Worm (Caenorhabditis elegans) whole organism, L1 larva: ENCODE results near the gene F54C9.7.

ENCODE experiments used
- C16A3.4 ChIP-seq: fragments of 150-350 bp; optimal IDR thresholded peaks from 2 replicates; lab custom pipeline; 2014; ENCODE audit warnings: missing biosample characterization, missing genetic modification characterization
- F16B12.6 ChIP-seq: fragments of 150-350 bp; optimal IDR thresholded peaks from 2 replicates; lab custom pipeline; 2014; ENCODE audit warnings: missing biosample characterization, missing genetic modification characterization
- Y116A8C.19 ChIP-seq: sonication (generic microtip); optimal IDR thresholded peaks from 2 replicates; lab custom pipeline; 2016; ENCODE audit warnings: missing compliant biosample characterization, missing genetic modification characterization, borderline replicate concordance
- alr-1 ChIP-seq: fragments of 200-800 bp; sonication (Bioruptor generic); optimal IDR thresholded peaks from 2 replicates; lab custom pipeline; 2018; ENCODE audit warnings: borderline replicate concordance, mild to moderate bottlenecking, missing genetic modification characterization, missing compliant biosample characterization
- ama-1 ChIP-seq: fragments of 150-350 bp; optimal IDR thresholded peaks from 2 replicates; lab custom pipeline; 2014
- blmp-1 ChIP-seq: fragments of 150-350 bp; optimal IDR thresholded peaks from 2 replicates; lab custom pipeline; 2014; ENCODE audit warnings: missing biosample characterization, missing genetic modification characterization
- ceh-82 ChIP-seq, 3 experiments: fragments of 150-350 bp in 1 of 3; sonication (generic microtip) in 2 of 3; optimal IDR thresholded peaks; 2 replicates each; lab custom pipeline; 2014 to 2017; ENCODE audit warnings: missing biosample characterization in 3 of 3, missing genetic modification characterization in 3 of 3
- ceh-88 ChIP-seq: fragments of 200-800 bp; sonication (Bioruptor generic); IDR thresholded peaks from 2 replicates; pipeline ENCODE4 v1.3.6; 2022; ENCODE audit warnings: missing genetic modification characterization, missing compliant biosample characterization
- ceh-90 ChIP-seq: sonication (generic microtip); optimal IDR thresholded peaks from 2 replicates; lab custom pipeline; 2016; ENCODE audit warnings: missing genetic modification characterization, missing compliant biosample characterization
- dpl-1 ChIP-seq, 3 experiments: fragments of 150-350 bp in 2 of 3; sonication (generic microtip) in 1 of 3; optimal IDR thresholded peaks; 2 replicates each; lab custom pipeline; 2014 to 2017; ENCODE audit warnings: missing biosample characterization in 3 of 3, missing genetic modification characterization in 3 of 3, missing genetic modification reagents in 3 of 3
- efl-1 ChIP-seq, 4 experiments: fragments of 150-350 bp; optimal IDR thresholded peaks in 3 of 4; peaks in 1 of 4; 1 replicate in 1 of 4; 2 replicates in 3 of 4; lab custom pipeline; 2014; ENCODE audit warnings: missing biosample characterization in 2 of 4, missing genetic modification characterization in 2 of 4, missing genetic modification reagents in 2 of 4
- efl-3 ChIP-seq: fragments of 200-800 bp; sonication (Bioruptor generic); optimal IDR thresholded peaks from 2 replicates; lab custom pipeline; 2018; ENCODE audit warnings: mild to moderate bottlenecking, missing genetic modification characterization, missing compliant biosample characterization
- fkh-8 ChIP-seq: sonication (generic microtip); optimal IDR thresholded peaks from 2 replicates; lab custom pipeline; 2016; ENCODE audit warnings: mild to moderate bottlenecking, missing genetic modification characterization, missing compliant biosample characterization
- fos-1 ChIP-seq: fragments of 150-350 bp; optimal IDR thresholded peaks from 2 replicates; lab custom pipeline; 2014; ENCODE audit warnings: missing biosample characterization, missing genetic modification characterization
- grh-1 ChIP-seq: fragments of 200-800 bp; sonication (Bioruptor generic); IDR thresholded peaks from 2 replicates; pipeline ENCODE4 v1.3.6; 2022; ENCODE audit warnings: missing genetic modification reagents, missing genetic modification characterization, missing compliant biosample characterization
- hlh-17 ChIP-seq: fragments of 200-800 bp; sonication (Bioruptor generic); optimal IDR thresholded peaks from 2 replicates; lab custom pipeline; 2018; ENCODE audit warnings: missing genetic modification characterization, mild to moderate bottlenecking, missing compliant biosample characterization, moderate library complexity, borderline replicate concordance
- jun-1 ChIP-seq: fragments of 150-350 bp; optimal IDR thresholded peaks from 2 replicates; lab custom pipeline; 2014; ENCODE audit warnings: missing biosample characterization, missing genetic modification reagents, missing genetic modification characterization
- lin-14 ChIP-seq: fragments of 200-800 bp; sonication (Bioruptor generic); optimal IDR thresholded peaks from 2 replicates; lab custom pipeline; 2018; ENCODE audit warnings: mild to moderate bottlenecking, missing genetic modification characterization, moderate library complexity, missing compliant biosample characterization
- lin-15B ChIP-seq: fragments of 150-350 bp; sonication (generic microtip); optimal IDR thresholded peaks from 3 replicates; lab custom pipeline; 2014; ENCODE audit warnings: missing biosample characterization, missing genetic modification characterization
- lin-35 ChIP-seq, 2 experiments: fragments of 150-350 bp; optimal IDR thresholded peaks; 2 replicates each; lab custom pipeline; 2014; ENCODE audit warnings: missing biosample characterization in 2 of 2, missing genetic modification characterization in 2 of 2, missing genetic modification reagents in 2 of 2
- lir-3 ChIP-seq: sonication (generic microtip); optimal IDR thresholded peaks from 2 replicates; lab custom pipeline; 2016; ENCODE audit warnings: mild to moderate bottlenecking, missing genetic modification characterization, moderate library complexity, missing compliant biosample characterization; ENCODE audit not compliant: poor library complexity
- lsy-2 ChIP-seq, 2 experiments: fragments of 150-350 bp; optimal IDR thresholded peaks; 2 replicates each; lab custom pipeline; 2014; ENCODE audit warnings: missing biosample characterization in 2 of 2, missing genetic modification characterization in 2 of 2
- mab-9 ChIP-seq: fragments of 200-800 bp; sonication (Bioruptor generic); IDR thresholded peaks from 2 replicates; pipeline ENCODE4 v1.3.6; 2022; ENCODE audit warnings: missing genetic modification reagents, missing genetic modification characterization, missing compliant biosample characterization
- mef-2 ChIP-seq: fragments of 150-350 bp; optimal IDR thresholded peaks from 2 replicates; lab custom pipeline; 2014; ENCODE audit warnings: missing biosample characterization, missing genetic modification characterization
- nhr-11 ChIP-seq: fragments of 150-350 bp; optimal IDR thresholded peaks from 2 replicates; lab custom pipeline; 2014; ENCODE audit warnings: missing biosample characterization, missing genetic modification characterization
- nhr-12 ChIP-seq: sonication (generic microtip); optimal IDR thresholded peaks from 2 replicates; lab custom pipeline; 2017; ENCODE audit warnings: missing biosample characterization, missing genetic modification characterization
- nhr-19 ChIP-seq: fragments of 200-800 bp; sonication (Bioruptor generic); conservative IDR thresholded peaks from 2 replicates; pipeline ENCODE4 v1.3.6; 2022; ENCODE audit warnings: missing genetic modification characterization, missing compliant biosample characterization
- nhr-237 ChIP-seq: fragments of 150-350 bp; optimal IDR thresholded peaks from 2 replicates; lab custom pipeline; 2014; ENCODE audit warnings: missing biosample characterization, missing genetic modification characterization
- nhr-47 ChIP-seq: sonication (generic microtip); optimal IDR thresholded peaks from 2 replicates; lab custom pipeline; 2016; ENCODE audit warnings: mild to moderate bottlenecking, missing genetic modification characterization, moderate library complexity, missing compliant biosample characterization
- nhr-71 ChIP-seq: sonication (generic microtip); optimal IDR thresholded peaks from 2 replicates; lab custom pipeline; 2016; ENCODE audit warnings: mild to moderate bottlenecking, missing genetic modification characterization, moderate library complexity, missing compliant biosample characterization
- nhr-85 ChIP-seq: sonication (generic microtip); peaks from one replicate; lab custom pipeline; 2016; ENCODE audit warnings: missing genetic modification characterization, inconsistent platforms, missing compliant biosample characterization
- pqm-1 ChIP-seq: sonication (generic microtip); optimal IDR thresholded peaks from 3 replicates; lab custom pipeline; 2017; ENCODE audit warnings: missing biosample characterization, missing genetic modification characterization
- rnt-1 ChIP-seq: sonication (generic microtip); optimal IDR thresholded peaks from 2 replicates; lab custom pipeline; 2016; ENCODE audit warnings: mild to moderate bottlenecking, missing genetic modification characterization, moderate library complexity, missing compliant biosample characterization
- skn-1 ChIP-seq: fragments of 150-350 bp; optimal IDR thresholded peaks from 2 replicates; lab custom pipeline; 2014; ENCODE audit warnings: missing biosample characterization, missing genetic modification characterization
- snu-23 ChIP-seq: sonication (generic microtip); optimal IDR thresholded peaks from 2 replicates; lab custom pipeline; 2016; ENCODE audit warnings: missing genetic modification characterization, missing compliant biosample characterization
- sox-4 ChIP-seq: sonication (generic microtip); optimal IDR thresholded peaks from 2 replicates; lab custom pipeline; 2016; ENCODE audit warnings: missing genetic modification characterization, missing compliant biosample characterization
- unc-86 ChIP-seq: sonication (generic microtip); optimal IDR thresholded peaks from 2 replicates; lab custom pipeline; 2016; ENCODE audit warnings: missing genetic modification characterization, missing compliant biosample characterization
- vab-15 ChIP-seq: sonication (generic microtip); optimal IDR thresholded peaks from 2 replicates; lab custom pipeline; 2017; ENCODE audit warnings: missing genotype, mild to moderate bottlenecking, missing genetic modification characterization, missing compliant biosample characterization

The F54C9.7 gene

DNA sequence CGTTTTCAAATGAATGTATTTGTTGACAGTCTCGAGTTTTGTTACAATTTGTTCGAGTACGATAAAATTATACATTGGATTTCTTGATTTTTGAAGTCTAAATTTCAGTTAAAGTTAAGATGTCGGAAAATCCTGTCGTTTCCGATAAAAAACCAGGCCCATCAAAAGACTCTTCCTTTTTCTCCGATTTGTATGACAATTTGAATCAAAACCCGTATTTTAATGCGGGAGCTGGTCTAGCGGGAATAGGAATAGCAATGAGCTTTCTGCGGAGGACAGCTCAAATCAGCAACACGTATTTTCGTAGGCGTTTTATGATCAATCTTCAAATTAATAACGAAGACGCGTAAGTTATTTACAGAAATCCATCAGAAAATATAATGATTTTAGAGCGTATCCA, 2.2 kb upstream of the F54C9.7 start, which contains the start of gene bcs-1:
Gene bcs-1 (plus strand): TSS at position 109 of the 400 bp plus-strand sequence.
- TF ChIP-seq snu-23 (GFP tag; lab: Kevin White, UChicago): no peak
- TF ChIP-seq lsy-2 (tag; optimal IDR thresholded peaks at IDR 0.05; lab: Kevin White, UChicago): peak in 1 of 2 experiments; percentile 53
- no peak for TF ChIP-seq efl-1 (optimal IDR thresholded peaks at IDR 0.05; lab: Kevin White, UChicago)
- TF ChIP-seq efl-1 (GFP tag; optimal IDR thresholded peaks at IDR 0.05 in 1 of 2; lab: Kevin White, UChicago): peak in 1 of 2 experiments; percentile 77
- TF ChIP-seq, all 84 proteins: peak for 2

ce11 chrII:8575184-8575583, 2.0 kb downstream of the F54C9.7 start, which contains the start of gene puf-5:
TSS of gene puf-5 (plus strand) at chrII:8575541.
- no peak for TF ChIP-seq lin-15B
- TF ChIP-seq alr-1: no peak
- TF ChIP-seq grh-1 (GFP tag; lab: Robert Waterston, UW): no peak
- TF ChIP-seq hlh-17 (GFP tag; lab: Kevin White, UChicago): no peak
- TF ChIP-seq lin-35 (GFP tag; optimal IDR thresholded peaks at IDR 0.05; lab: Kevin White, UChicago): no peak
- TF ChIP-seq ceh-82 (tag; optimal IDR thresholded peaks at IDR 0.05; lab: Kevin White, UChicago): no peak
- no peak for TF ChIP-seq skn-1
- TF ChIP-seq unc-86 (tag; lab: Kevin White, UChicago): no peak
- no peak for TF ChIP-seq ceh-88 (GFP tag; lab: Robert Waterston, UW)
- TF ChIP-seq nhr-237 (tag; lab: Kevin White, UChicago): no peak
- TF ChIP-seq ama-1 (lab: Kevin White, UChicago): no peak
- TF ChIP-seq lsy-2 (tag; optimal IDR thresholded peaks at IDR 0.05; lab: Kevin White, UChicago): no peak
- no peak for TF ChIP-seq nhr-19
- TF ChIP-seq, all 84 proteins: peak for 0

DNA sequence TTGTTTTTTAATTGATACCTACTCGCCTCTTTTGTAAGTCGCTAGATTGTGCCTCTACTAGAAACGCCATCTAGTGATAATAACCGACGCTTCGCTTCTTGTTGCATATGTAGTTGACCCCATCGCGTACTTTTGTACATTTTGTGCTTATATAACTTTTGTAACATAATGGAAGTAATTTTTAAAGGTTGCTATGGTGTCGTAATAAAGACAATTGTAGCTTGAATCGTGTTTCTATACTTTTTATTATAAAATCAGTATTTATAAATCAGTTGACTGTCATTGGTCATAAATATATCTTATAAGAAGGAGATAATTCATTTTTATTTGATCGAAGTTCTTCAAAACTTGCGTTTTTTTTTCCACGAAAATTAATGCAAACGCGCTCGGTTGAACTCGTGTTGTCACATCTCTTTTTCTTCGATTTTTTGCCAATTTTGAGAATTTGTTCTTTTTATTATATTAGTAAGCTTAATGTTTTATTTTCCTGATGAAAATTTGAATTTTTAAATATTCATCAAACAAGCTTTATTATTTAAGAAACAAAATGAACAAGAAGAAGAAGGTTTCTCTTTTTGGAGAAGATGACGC, 4.5 kb downstream of the F54C9.7 start, which contains the start of gene F54C9.9:
Gene F54C9.9 (plus strand): TSS at position 541 of the 591 bp plus-strand sequence.
- TF ChIP-seq F16B12.6 (tag; lab: Kevin White, UChicago) (peak; percentile 1), pqm-1 (tag; lab: Kevin White, UChicago) (no peak), C16A3.4 (tag; lab: Kevin White, UChicago) (peak; percentile 33), efl-1 (optimal IDR thresholded peaks at IDR 0.05; lab: Kevin White, UChicago) (peak; percentile 7 to 32), efl-1 (GFP tag; optimal IDR thresholded peaks at IDR 0.05 in 1 of 2; lab: Kevin White, UChicago) (peak; percentile 29 to 87), skn-1 (no peak), snu-23 (GFP tag; lab: Kevin White, UChicago) (peak; percentile 10), lin-14 (GFP tag; lab: Kevin White, UChicago) (peak; percentile 30), lin-35 (GFP tag; optimal IDR thresholded peaks at IDR 0.05; lab: Kevin White, UChicago) (peak; percentile 5 to 64), vab-15 (no peak), dpl-1 (GFP tag; optimal IDR thresholded peaks at IDR 0.05; lab: Kevin White, UChicago) (peak; percentile 21 to 44 (median 26)), nhr-71 (peak; percentile 7), lsy-2 (tag; optimal IDR thresholded peaks at IDR 0.05; lab: Kevin White, UChicago) (peak in 1 of 2 experiments; percentile 66), blmp-1 (tag; lab: Kevin White, UChicago) (peak; percentile 49)
- TF ChIP-seq, all 84 proteins: peak for 10

- TF ChIP-seq Y116A8C.19 (tag; lab: Kevin White, UChicago) (no peak), nhr-11 (tag; lab: Kevin White, UChicago) (no peak), blmp-1 (tag; lab: Kevin White, UChicago) (no peak), lir-3 (no peak), ceh-90 (tag; lab: Kevin White, UChicago) (no peak), nhr-85 (tag; lab: Kevin White, UChicago) (no peak), fos-1 (tag; lab: Kevin White, UChicago) (no peak), mab-9 (no peak), jun-1 (tag; lab: Kevin White, UChicago) (no peak), mef-2 (tag; lab: Kevin White, UChicago) (no peak), nhr-12 (tag; lab: Kevin White, UChicago) (no peak), ceh-82 (tag; optimal IDR thresholded peaks at IDR 0.05; lab: Kevin White, UChicago) (no peak), nhr-47 (tag; lab: Kevin White, UChicago) (no peak), nhr-237 (tag; lab: Kevin White, UChicago) (no peak), fkh-8 (no peak), sox-4 (tag; lab: Kevin White, UChicago) (no peak), efl-3 (GFP tag; lab: Kevin White, UChicago) (no peak), lin-15B (no peak), alr-1 (no peak), rnt-1 (tag; lab: Kevin White, UChicago) (no peak)
These were observed 8.6 kb downstream of the F54C9.7 start, which contains the start of gene arl-1 for ce11 chrII:8581700-8582099. TSS of gene arl-1 (plus strand) at chrII:8582000.
